Worm (Caenorhabditis elegans) whole organism, young adult: ENCODE results near the gene nhr-261.

Experiments used
- B0261.1 ChIP-seq: sonication (generic microtip); optimal IDR thresholded peaks from 2 replicates; lab custom pipeline; 2016; ENCODE audit warnings: mild to moderate bottlenecking, missing genetic modification characterization, moderate library complexity, missing compliant biosample characterization
- F52B5.7 ChIP-seq: sonication (generic microtip); optimal IDR thresholded peaks from 2 replicates; lab custom pipeline; 2016; ENCODE audit warnings: mild to moderate bottlenecking, missing genetic modification characterization, missing compliant biosample characterization
- F57A8.1 ChIP-seq: fragments of 200-800 bp; sonication (Bioruptor generic); optimal IDR thresholded peaks from 2 replicates; lab custom pipeline; 2018; ENCODE audit warnings: mild to moderate bottlenecking, missing genetic modification characterization, moderate library complexity, missing compliant biosample characterization
- Y53F4B.3 ChIP-seq: fragments of 200-800 bp; sonication (Bioruptor generic); IDR thresholded peaks from 2 replicates; pipeline ENCODE4 v1.3.6; 2022; ENCODE audit warnings: missing genetic modification reagents, missing genetic modification characterization, missing compliant biosample characterization
- ZK185.1 ChIP-seq: sonication (generic microtip); optimal IDR thresholded peaks from 2 replicates; lab custom pipeline; 2016; ENCODE audit warnings: mild to moderate bottlenecking, missing genetic modification characterization, missing compliant biosample characterization; ENCODE audit not compliant: poor library complexity, severe bottlenecking
- cebp-2 ChIP-seq: fragments of 200-800 bp; sonication (Bioruptor generic); IDR thresholded peaks from 2 replicates; pipeline ENCODE4 v1.3.6; 2022; ENCODE audit warnings: missing genetic modification characterization, missing compliant biosample characterization
- hmg-1.2 ChIP-seq: fragments of 200-800 bp; sonication (Bioruptor generic); IDR thresholded peaks from 2 replicates; pipeline ENCODE4 v1.3.6; 2022; ENCODE audit warnings: missing genetic modification reagents, missing genetic modification characterization, missing compliant biosample characterization
- let-607 ChIP-seq, 2 experiments: fragments of 200-800 bp in 1 of 2; sonication (Bioruptor generic) in 1 of 2; sonication (generic microtip) in 1 of 2; optimal IDR thresholded peaks; 2 replicates each; lab custom pipeline; 2016 to 2018; ENCODE audit warnings: mild to moderate bottlenecking in 2 of 2, missing compliant biosample characterization in 2 of 2, missing genetic modification characterization in 2 of 2, moderate library complexity in 2 of 2, missing genotype in 1 of 2
- madf-6 ChIP-seq: fragments of 200-800 bp; sonication (Bioruptor generic); IDR thresholded peaks from 2 replicates; pipeline ENCODE4 v1.3.6; 2022; ENCODE audit warnings: missing genetic modification reagents, missing genetic modification characterization, missing compliant biosample characterization
- unc-130 ChIP-seq: sonication (generic microtip); optimal IDR thresholded peaks from 2 replicates; lab custom pipeline; 2016; ENCODE audit warnings: missing genetic modification reagents, missing genetic modification characterization, missing compliant biosample characterization
- ztf-22 ChIP-seq: fragments of 200-800 bp; sonication (Bioruptor generic); optimal IDR thresholded peaks from 2 replicates; lab custom pipeline; 2018; ENCODE audit warnings: mild to moderate bottlenecking, missing genetic modification characterization, moderate library complexity, missing compliant biosample characterization

DNA sequence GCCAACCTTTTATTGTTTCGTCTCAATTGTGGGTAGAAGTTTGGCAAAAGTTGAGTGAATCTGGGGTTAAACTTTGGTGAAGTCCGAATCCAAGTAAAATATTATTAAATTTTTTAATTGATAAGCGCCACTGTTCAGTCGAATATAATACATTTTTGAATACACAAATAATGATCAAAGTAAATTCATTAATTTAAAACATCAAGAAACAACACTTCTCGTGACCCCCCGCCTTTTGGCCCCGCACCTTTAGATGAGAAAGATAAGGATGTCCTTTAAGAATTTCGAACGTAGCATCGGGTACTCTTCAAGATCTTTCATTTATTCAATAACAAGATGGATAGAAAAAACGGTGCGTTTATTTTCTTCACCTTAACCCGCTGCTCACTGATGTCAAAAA is 11.9 kb downstream of the nhr-261 start, which contains the start of gene nhr-257:
- no peak for TF ChIP-seq B0261.1 (tag; lab: Kevin White, UChicago)
- TF ChIP-seq hmg-1.2 (GFP tag; lab: Robert Waterston, UW), result no peak
- TF ChIP-seq unc-130 (GFP tag; lab: Kevin White, UChicago), result no peak
- TF ChIP-seq cebp-2, result no peak
- TF ChIP-seq ZK185.1, result no peak
- TF ChIP-seq ztf-22 (GFP tag; lab: Kevin White, UChicago), result no peak
- TF ChIP-seq let-607 (tag; optimal IDR thresholded peaks at IDR 0.05; lab: Kevin White, UChicago), result no peak
- TF ChIP-seq F52B5.7 (tag; lab: Kevin White, UChicago), result no peak
- no peak for TF ChIP-seq Y53F4B.3 (GFP tag; lab: Robert Waterston, UW)
- no peak for TF ChIP-seq madf-6
- TF ChIP-seq F57A8.1 (GFP tag; lab: Kevin White, UChicago), result no peak
